Worm (Caenorhabditis elegans) whole organism, young adult: Measurements from ENCODE around the gene srbc-58.

Source experiments
- B0035.1 ChIP-seq: sonication (generic microtip); optimal IDR thresholded peaks from 2 replicates; lab custom pipeline; 2016; ENCODE audit warnings: missing genetic modification characterization, mild to moderate bottlenecking, missing compliant biosample characterization, missing genotype, missing genetic modification reagents
- C06A6.2 ChIP-seq: fragments of 200-800 bp; sonication (Bioruptor generic); conservative IDR thresholded peaks from 2 replicates; pipeline ENCODE4 v1.3.6; 2022; ENCODE audit warnings: missing genetic modification characterization, missing compliant biosample characterization
- F10E7.11 ChIP-seq: sonication (generic microtip); optimal IDR thresholded peaks from 2 replicates; lab custom pipeline; 2017; ENCODE audit warnings: mild to moderate bottlenecking, missing genetic modification characterization, moderate library complexity, missing compliant biosample characterization
- F33H1.4 ChIP-seq: fragments of 200-800 bp; sonication (Bioruptor generic); IDR thresholded peaks from 2 replicates; pipeline ENCODE4 v1.3.6; 2022; ENCODE audit warnings: missing genetic modification reagents, missing genetic modification characterization, missing compliant biosample characterization
- F49E8.2 ChIP-seq: sonication (generic microtip); optimal IDR thresholded peaks from 3 replicates; lab custom pipeline; 2017; ENCODE audit warnings: missing genetic modification characterization, mild to moderate bottlenecking, missing compliant biosample characterization, antibody characterized with exemption, moderate library complexity; ENCODE audit not compliant: insufficient read depth
- F57C9.4 ChIP-seq: sonication (generic microtip); optimal IDR thresholded peaks from 2 replicates; lab custom pipeline; 2017; ENCODE audit warnings: mild to moderate bottlenecking, missing genetic modification characterization, missing compliant biosample characterization
- Y53F4B.3 ChIP-seq: fragments of 200-800 bp; sonication (Bioruptor generic); IDR thresholded peaks from 2 replicates; pipeline ENCODE4 v1.3.6; 2022; ENCODE audit warnings: missing genetic modification reagents, missing genetic modification characterization, missing compliant biosample characterization
- Y53G8AR.9 ChIP-seq: fragments of 200-800 bp; sonication (Bioruptor generic); conservative IDR thresholded peaks from 2 replicates; pipeline ENCODE4 v1.3.6; 2022; ENCODE audit warnings: missing genetic modification reagents, missing genetic modification characterization, missing compliant biosample characterization
- Y95B8A.8 ChIP-seq: fragments of 200-800 bp; sonication (Bioruptor generic); IDR thresholded peaks from 2 replicates; pipeline ENCODE4 v1.3.6; 2022; ENCODE audit warnings: missing genetic modification reagents, missing genetic modification characterization, missing compliant biosample characterization
- ZK185.1 ChIP-seq: sonication (generic microtip); optimal IDR thresholded peaks from 2 replicates; lab custom pipeline; 2016; ENCODE audit warnings: mild to moderate bottlenecking, missing genetic modification characterization, missing compliant biosample characterization; ENCODE audit not compliant: poor library complexity, severe bottlenecking
- atf-7 ChIP-seq: sonication (generic microtip); optimal IDR thresholded peaks from 2 replicates; lab custom pipeline; 2017; ENCODE audit warnings: mild to moderate bottlenecking, missing genetic modification characterization, missing compliant biosample characterization
- attf-3 ChIP-seq: fragments of 200-800 bp; sonication (Bioruptor generic); conservative IDR thresholded peaks from 2 replicates; pipeline ENCODE4 v1.3.6; 2022; ENCODE audit warnings: missing genetic modification reagents, missing genetic modification characterization, missing compliant biosample characterization
- attf-5 ChIP-seq: fragments of 200-800 bp; sonication (Bioruptor generic); optimal IDR thresholded peaks from 2 replicates; lab custom pipeline; 2018; ENCODE audit warnings: mild to moderate bottlenecking, missing genetic modification characterization, missing compliant biosample characterization
- attf-6 ChIP-seq: fragments of 200-800 bp; sonication (Bioruptor generic); IDR thresholded peaks from 2 replicates; pipeline ENCODE4 v1.3.6; 2022; ENCODE audit warnings: missing genetic modification reagents, missing genetic modification characterization, missing compliant biosample characterization
- bed-2 ChIP-seq: fragments of 200-800 bp; sonication (Bioruptor generic); IDR thresholded peaks from 2 replicates; pipeline ENCODE4 v1.3.6; 2022; ENCODE audit warnings: missing genetic modification reagents, missing genetic modification characterization, missing compliant biosample characterization
- ccch-3 ChIP-seq: fragments of 200-800 bp; sonication (Bioruptor generic); optimal IDR thresholded peaks from 2 replicates; lab custom pipeline; 2018; ENCODE audit warnings: mild to moderate bottlenecking, missing genetic modification characterization, missing compliant biosample characterization
- cebp-2 ChIP-seq: fragments of 200-800 bp; sonication (Bioruptor generic); IDR thresholded peaks from 2 replicates; pipeline ENCODE4 v1.3.6; 2022; ENCODE audit warnings: missing genetic modification characterization, missing compliant biosample characterization
- ceh-91 ChIP-seq: fragments of 200-800 bp; sonication (Bioruptor generic); IDR thresholded peaks from 2 replicates; pipeline ENCODE4 v1.3.6; 2022; ENCODE audit warnings: missing genetic modification reagents, missing genetic modification characterization, missing compliant biosample characterization
- dox-1 ChIP-seq: fragments of 200-800 bp; sonication (Bioruptor generic); IDR thresholded peaks from 2 replicates; pipeline ENCODE4 v1.3.6; 2022; ENCODE audit warnings: missing genetic modification reagents, missing genetic modification characterization, missing compliant biosample characterization
- dpff-1 ChIP-seq: sonication (generic microtip); optimal IDR thresholded peaks from 2 replicates; lab custom pipeline; 2017; ENCODE audit warnings: mild to moderate bottlenecking, missing genetic modification characterization, missing compliant biosample characterization
- efl-1 ChIP-seq: fragments of 150-350 bp; optimal IDR thresholded peaks from 2 replicates; lab custom pipeline; 2014; ENCODE audit warnings: missing biosample characterization, missing genetic modification reagents, missing genetic modification characterization
- egrh-3 ChIP-seq: fragments of 200-800 bp; sonication (Bioruptor generic); IDR thresholded peaks from 2 replicates; pipeline ENCODE4 v1.3.6; 2022; ENCODE audit warnings: missing genetic modification reagents, missing genetic modification characterization, missing compliant biosample characterization
- ekl-4 ChIP-seq: fragments of 200-800 bp; sonication (Bioruptor generic); IDR thresholded peaks from 2 replicates; pipeline ENCODE4 v1.3.6; 2022; ENCODE audit warnings: missing genetic modification reagents, missing genetic modification characterization, missing compliant biosample characterization
- him-1 ChIP-seq: sonication (generic microtip); optimal IDR thresholded peaks from 2 replicates; lab custom pipeline; 2016; ENCODE audit warnings: missing genotype, missing genetic modification reagents, missing genetic modification characterization, missing compliant biosample characterization
- let-526 ChIP-seq: fragments of 200-800 bp; sonication (Bioruptor generic); IDR thresholded peaks from 2 replicates; pipeline ENCODE4 v1.3.6; 2022; ENCODE audit warnings: missing genetic modification reagents, missing genetic modification characterization, missing compliant biosample characterization
- lin-40 ChIP-seq: sonication (generic microtip); optimal IDR thresholded peaks from 2 replicates; lab custom pipeline; 2016; ENCODE audit warnings: missing genetic modification characterization, mild to moderate bottlenecking, missing compliant biosample characterization, missing genotype, missing genetic modification reagents
- lir-1 ChIP-seq: fragments of 200-800 bp; sonication (Bioruptor generic); conservative IDR thresholded peaks from 2 replicates; pipeline ENCODE4 v1.3.6; 2022; ENCODE audit warnings: missing genetic modification reagents, missing genetic modification characterization, missing compliant biosample characterization
- lsy-27 ChIP-seq: sonication (generic microtip); optimal IDR thresholded peaks from 2 replicates; lab custom pipeline; 2017; ENCODE audit warnings: missing genetic modification characterization, mild to moderate bottlenecking, missing compliant biosample characterization, antibody characterized with exemption, missing genotype, borderline replicate concordance; ENCODE audit not compliant: insufficient read depth
- mes-4 ChIP-seq: sonication (generic microtip); optimal IDR thresholded peaks from 2 replicates; lab custom pipeline; 2016; ENCODE audit warnings: missing genotype, missing genetic modification characterization, missing compliant biosample characterization
- nfya-2 ChIP-seq: fragments of 200-800 bp; sonication (Bioruptor generic); IDR thresholded peaks from 2 replicates; pipeline ENCODE4 v1.3.6; 2022; ENCODE audit warnings: missing genetic modification reagents, missing genetic modification characterization, missing compliant biosample characterization
- nfyb-1 ChIP-seq: fragments of 200-800 bp; sonication (Bioruptor generic); IDR thresholded peaks from 2 replicates; pipeline ENCODE4 v1.3.6; 2022; ENCODE audit warnings: missing genetic modification reagents, missing genetic modification characterization, missing compliant biosample characterization
- nhr-120 ChIP-seq: fragments of 200-800 bp; sonication (Bioruptor generic); IDR thresholded peaks from 2 replicates; pipeline ENCODE4 v1.3.6; 2022; ENCODE audit warnings: missing genetic modification characterization, missing compliant biosample characterization
- nhr-27 ChIP-seq: fragments of 200-800 bp; sonication (Bioruptor generic); optimal IDR thresholded peaks from 2 replicates; lab custom pipeline; 2018; ENCODE audit warnings: mild to moderate bottlenecking, missing genetic modification characterization, moderate library complexity, missing compliant biosample characterization
- pbrm-1 ChIP-seq: fragments of 200-800 bp; sonication (Bioruptor generic); IDR thresholded peaks from 2 replicates; pipeline ENCODE4 v1.3.6; 2022; ENCODE audit warnings: missing genetic modification reagents, missing genetic modification characterization, missing compliant biosample characterization
- rec-8 ChIP-seq, 2 experiments: sonication (generic microtip); optimal IDR thresholded peaks; 2 replicates each; lab custom pipeline; 2016; ENCODE audit warnings: mild to moderate bottlenecking in 2 of 2, missing genetic modification characterization in 2 of 2, missing genetic modification reagents in 2 of 2, missing genotype in 2 of 2, missing biosample characterization in 1 of 2, missing compliant biosample characterization in 1 of 2, moderate library complexity in 1 of 2
- repo-1 ChIP-seq: sonication (generic microtip); optimal IDR thresholded peaks from 2 replicates; lab custom pipeline; 2017; ENCODE audit warnings: mild to moderate bottlenecking, missing genetic modification characterization, missing compliant biosample characterization
- sdz-38 ChIP-seq: sonication (generic microtip); optimal IDR thresholded peaks from 2 replicates; lab custom pipeline; 2016; ENCODE audit warnings: missing genotype, missing genetic modification characterization, missing compliant biosample characterization
- snpc-1.3 ChIP-seq: sonication (generic microtip); optimal IDR thresholded peaks from 2 replicates; lab custom pipeline; 2017; ENCODE audit warnings: missing genetic modification characterization, mild to moderate bottlenecking, missing compliant biosample characterization, antibody characterized with exemption, moderate library complexity, missing genotype, missing genetic modification reagents; ENCODE audit not compliant: insufficient read depth
- somi-1 ChIP-seq: fragments of 200-800 bp; sonication (Bioruptor generic); optimal IDR thresholded peaks from 2 replicates; lab custom pipeline; 2018; ENCODE audit warnings: mild to moderate bottlenecking, missing genetic modification characterization, missing compliant biosample characterization
- tlf-1 ChIP-seq: fragments of 200-800 bp; sonication (Bioruptor generic); optimal IDR thresholded peaks from 2 replicates; lab custom pipeline; 2018; ENCODE audit warnings: mild to moderate bottlenecking, missing genetic modification characterization, missing compliant biosample characterization
- unc-130 ChIP-seq: sonication (generic microtip); optimal IDR thresholded peaks from 2 replicates; lab custom pipeline; 2016; ENCODE audit warnings: missing genetic modification reagents, missing genetic modification characterization, missing compliant biosample characterization
- zfh-2 ChIP-seq: fragments of 200-800 bp; sonication (Bioruptor generic); conservative IDR thresholded peaks from 2 replicates; pipeline ENCODE4 v1.3.6; 2022; ENCODE audit warnings: missing genetic modification reagents, missing genetic modification characterization, missing compliant biosample characterization
- ztf-18 ChIP-seq: sonication (generic microtip); optimal IDR thresholded peaks from 2 replicates; lab custom pipeline; 2016; ENCODE audit warnings: missing genotype, mild to moderate bottlenecking, missing genetic modification characterization, missing compliant biosample characterization
- ztf-22 ChIP-seq: fragments of 200-800 bp; sonication (Bioruptor generic); optimal IDR thresholded peaks from 2 replicates; lab custom pipeline; 2018; ENCODE audit warnings: mild to moderate bottlenecking, missing genetic modification characterization, moderate library complexity, missing compliant biosample characterization
- ztf-28 ChIP-seq: fragments of 200-800 bp; sonication (Bioruptor generic); IDR thresholded peaks from 2 replicates; pipeline ENCODE4 v1.3.6; 2022; ENCODE audit warnings: missing genetic modification reagents, missing genetic modification characterization, missing compliant biosample characterization
- ztf-3 ChIP-seq: fragments of 200-800 bp; sonication (Bioruptor generic); optimal IDR thresholded peaks from 2 replicates; lab custom pipeline; 2018; ENCODE audit warnings: mild to moderate bottlenecking, missing genetic modification characterization, missing compliant biosample characterization
- ztf-6 ChIP-seq: fragments of 200-800 bp; sonication (Bioruptor generic); IDR thresholded peaks from 2 replicates; pipeline ENCODE4 v1.3.6; 2022; ENCODE audit warnings: missing genetic modification reagents, missing genetic modification characterization, missing compliant biosample characterization

The srbc-58 gene

DNA sequence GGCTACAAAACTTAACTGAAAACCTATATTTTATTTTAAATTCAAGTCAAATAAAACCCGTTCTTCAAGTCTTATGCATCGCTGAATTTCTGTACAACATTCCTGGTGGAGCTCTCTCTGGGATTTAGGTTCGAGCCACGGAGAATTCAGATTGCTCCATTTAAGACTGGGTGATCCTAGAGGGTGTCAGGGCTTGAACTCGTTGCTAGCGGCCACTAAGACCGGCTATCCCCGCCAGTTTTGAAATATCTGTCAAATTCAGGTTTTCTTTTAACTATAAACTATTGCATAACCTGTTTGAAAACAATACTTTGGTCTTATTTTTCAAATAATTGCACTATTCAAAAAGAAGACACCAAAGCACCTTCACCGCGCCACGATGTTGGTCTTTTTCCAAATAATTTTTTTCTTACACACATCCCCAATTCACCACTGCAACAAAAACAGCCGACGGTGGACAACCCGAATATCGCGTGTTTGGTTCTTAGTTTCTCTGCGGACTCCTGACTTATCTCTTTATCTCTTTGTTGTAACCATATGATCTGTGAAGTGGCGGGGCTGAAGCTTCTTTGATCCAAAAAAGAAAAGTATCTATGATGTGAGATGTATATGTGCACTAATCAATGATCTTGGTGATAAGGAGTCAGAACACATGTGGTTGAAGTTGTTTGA lies 45.8 kb upstream of the srbc-58 start:
- TF ChIP-seq ccch-3 (GFP tag; lab: Kevin White, UChicago) (no peak), nfyb-1 (no peak), B0035.1 (tag; lab: Kevin White, UChicago) (no peak), unc-130 (GFP tag; lab: Kevin White, UChicago) (no peak), tlf-1 (GFP tag; lab: Kevin White, UChicago) (peak; percentile 54), lsy-27 (no peak), mes-4 (tag; lab: Kevin White, UChicago) (no peak), ZK185.1 (tag; lab: Kevin White, UChicago) (peak; percentile 29), ztf-18 (tag; lab: Kevin White, UChicago) (no peak), F57C9.4 (tag; lab: Kevin White, UChicago) (peak; percentile 8), zfh-2 (GFP tag; lab: Robert Waterston, UW) (no peak), nhr-27 (no peak), him-1 (tag; lab: Kevin White, UChicago) (no peak), somi-1 (GFP tag; lab: Kevin White, UChicago) (peak; percentile 67), lir-1 (no peak), ztf-28 (GFP tag; lab: Robert Waterston, UW) (no peak), attf-3 (no peak), Y53G8AR.9 (GFP tag; lab: Robert Waterston, UW) (no peak), sdz-38 (no peak), F49E8.2 (tag; lab: Kevin White, UChicago) (no peak), ceh-91 (GFP tag; lab: Robert Waterston, UW) (no peak), nfya-2 (GFP tag; lab: Robert Waterston, UW) (no peak), let-526 (GFP tag; lab: Robert Waterston, UW) (peak; percentile 40; the same call in 1 of the 2 replicates), egrh-3 (GFP tag; lab: Robert Waterston, UW) (no peak), atf-7 (no peak), Y95B8A.8 (GFP tag; lab: Robert Waterston, UW) (0 out of 2 replicates have a peak, but pooled peaks have one; percentile 27), repo-1 (peak; percentile 64), ztf-22 (GFP tag; lab: Kevin White, UChicago) (peak; percentile 42), pbrm-1 (GFP tag; lab: Robert Waterston, UW) (no peak), cebp-2 (GFP tag; lab: Robert Waterston, UW) (no peak), attf-6 (GFP tag; lab: Robert Waterston, UW) (no peak), snpc-1.3 (no peak), rec-8 (tag; optimal IDR thresholded peaks at IDR 0.05; lab: Kevin White, UChicago) (no peak), efl-1 (GFP tag; lab: Kevin White, UChicago) (no peak), dox-1 (GFP tag; lab: Robert Waterston, UW) (no peak), nhr-120 (no peak), bed-2 (GFP tag; lab: Robert Waterston, UW) (no peak), Y53F4B.3 (GFP tag; lab: Robert Waterston, UW) (no peak), ztf-3 (GFP tag; lab: Kevin White, UChicago) (no peak), ekl-4 (GFP tag; lab: Robert Waterston, UW) (no peak), dpff-1 (no peak), F33H1.4 (no peak), attf-5 (GFP tag; lab: Kevin White, UChicago) (peak; percentile 22), C06A6.2 (GFP tag; lab: Robert Waterston, UW) (no peak), lin-40 (tag; lab: Kevin White, UChicago) (peak; percentile 24), F10E7.11 (no peak), ztf-6 (GFP tag; lab: Robert Waterston, UW) (no peak)
